Worm (Caenorhabditis elegans) whole organism, L1 larva: ENCODE data around the gene sap-49.

Experiments used
- C16A3.4 ChIP-seq: fragments of 150-350 bp; optimal IDR thresholded peaks from 2 replicates; lab custom pipeline; 2014; ENCODE audit warnings: missing biosample characterization, missing genetic modification characterization
- aly-2 ChIP-seq: fragments of 150-350 bp; optimal IDR thresholded peaks from 2 replicates; lab custom pipeline; 2014; ENCODE audit warnings: missing biosample characterization, missing genetic modification characterization
- egl-27 ChIP-seq, 2 experiments: fragments of 150-350 bp in 1 of 2; sonication (generic microtip); optimal IDR thresholded peaks; 3 replicates each; lab custom pipeline; 2017 to 2018; ENCODE audit warnings: missing biosample characterization in 2 of 2, missing genetic modification characterization in 2 of 2, missing genetic modification reagents in 2 of 2
- mep-1 ChIP-seq: fragments of 150-350 bp; optimal IDR thresholded peaks from 2 replicates; lab custom pipeline; 2014; ENCODE audit warnings: missing biosample characterization, missing genetic modification characterization
- nhr-12 ChIP-seq: sonication (generic microtip); optimal IDR thresholded peaks from 2 replicates; lab custom pipeline; 2017; ENCODE audit warnings: missing biosample characterization, missing genetic modification characterization
- nhr-47 ChIP-seq: sonication (generic microtip); optimal IDR thresholded peaks from 2 replicates; lab custom pipeline; 2016; ENCODE audit warnings: mild to moderate bottlenecking, missing genetic modification characterization, moderate library complexity, missing compliant biosample characterization
- zag-1 ChIP-seq: fragments of 150-350 bp; optimal IDR thresholded peaks from 2 replicates; lab custom pipeline; 2014; ENCODE audit warnings: missing biosample characterization, missing genetic modification characterization
- ztf-11 ChIP-seq, 2 experiments: sonication (generic microtip); optimal IDR thresholded peaks; 2 replicates each; lab custom pipeline; 2016 to 2017; ENCODE audit warnings: missing genetic modification characterization in 2 of 2, missing biosample characterization in 1 of 2, missing compliant biosample characterization in 1 of 2

ce11 chrII:8042289-8042688 lies 6.7 kb upstream of the sap-49 start, which contains the start of gene T05H10.1:
- TF ChIP-seq mep-1 (tag; lab: Kevin White, UChicago) (no peak), ztf-11 (tag; optimal IDR thresholded peaks at IDR 0.05; lab: Kevin White, UChicago) (no peak), aly-2 (tag; lab: Kevin White, UChicago) (no peak), C16A3.4 (tag; lab: Kevin White, UChicago) (no peak), zag-1 (tag; lab: Kevin White, UChicago) (no peak), egl-27 (tag; optimal IDR thresholded peaks at IDR 0.05; lab: Kevin White, UChicago) (no peak), nhr-47 (no peak), nhr-12 (tag; lab: Kevin White, UChicago) (no peak)
